Worm (Caenorhabditis elegans) whole organism, L1 larva: ENCODE measurements around the gene Y57G11C.8.

Source experiments
- C16A3.4 ChIP-seq: fragments of 150-350 bp; optimal IDR thresholded peaks from 2 replicates; lab custom pipeline; 2014; ENCODE audit warnings: missing biosample characterization, missing genetic modification characterization
- C34B4.2 ChIP-seq: sonication (generic microtip); optimal IDR thresholded peaks from 2 replicates; lab custom pipeline; 2017; ENCODE audit warnings: mild to moderate bottlenecking, missing genetic modification characterization, missing compliant biosample characterization
- F16B12.6 ChIP-seq: fragments of 150-350 bp; optimal IDR thresholded peaks from 2 replicates; lab custom pipeline; 2014; ENCODE audit warnings: missing biosample characterization, missing genetic modification characterization
- Y116A8C.19 ChIP-seq: sonication (generic microtip); optimal IDR thresholded peaks from 2 replicates; lab custom pipeline; 2016; ENCODE audit warnings: missing compliant biosample characterization, missing genetic modification characterization, borderline replicate concordance
- alr-1 ChIP-seq: fragments of 200-800 bp; sonication (Bioruptor generic); optimal IDR thresholded peaks from 2 replicates; lab custom pipeline; 2018; ENCODE audit warnings: borderline replicate concordance, mild to moderate bottlenecking, missing genetic modification characterization, missing compliant biosample characterization
- aly-2 ChIP-seq: fragments of 150-350 bp; optimal IDR thresholded peaks from 2 replicates; lab custom pipeline; 2014; ENCODE audit warnings: missing biosample characterization, missing genetic modification characterization
- ama-1 ChIP-seq: fragments of 150-350 bp; optimal IDR thresholded peaks from 2 replicates; lab custom pipeline; 2014
- blmp-1 ChIP-seq: fragments of 150-350 bp; optimal IDR thresholded peaks from 2 replicates; lab custom pipeline; 2014; ENCODE audit warnings: missing biosample characterization, missing genetic modification characterization
- ceh-63 ChIP-seq: fragments of 200-800 bp; sonication (Bioruptor generic); optimal IDR thresholded peaks from 2 replicates; lab custom pipeline; 2018; ENCODE audit warnings: mild to moderate bottlenecking, missing genetic modification characterization, missing compliant biosample characterization
- ceh-82 ChIP-seq, 3 experiments: fragments of 150-350 bp in 1 of 3; sonication (generic microtip) in 2 of 3; optimal IDR thresholded peaks; 2 replicates each; lab custom pipeline; 2014 to 2017; ENCODE audit warnings: missing biosample characterization in 3 of 3, missing genetic modification characterization in 3 of 3
- ceh-88 ChIP-seq: fragments of 200-800 bp; sonication (Bioruptor generic); IDR thresholded peaks from 2 replicates; pipeline ENCODE4 v1.3.6; 2022; ENCODE audit warnings: missing genetic modification characterization, missing compliant biosample characterization
- ceh-90 ChIP-seq: sonication (generic microtip); optimal IDR thresholded peaks from 2 replicates; lab custom pipeline; 2016; ENCODE audit warnings: missing genetic modification characterization, missing compliant biosample characterization
- efl-1 ChIP-seq, 4 experiments: fragments of 150-350 bp; optimal IDR thresholded peaks in 3 of 4; peaks in 1 of 4; 1 replicate in 1 of 4; 2 replicates in 3 of 4; lab custom pipeline; 2014; ENCODE audit warnings: missing biosample characterization in 2 of 4, missing genetic modification characterization in 2 of 4, missing genetic modification reagents in 2 of 4
- ets-5 ChIP-seq: fragments of 200-800 bp; sonication (Bioruptor generic); IDR thresholded peaks from 2 replicates; pipeline ENCODE4 v1.3.6; 2022; ENCODE audit warnings: missing genetic modification characterization, missing compliant biosample characterization
- fkh-4 ChIP-seq: sonication (generic microtip); optimal IDR thresholded peaks from 2 replicates; lab custom pipeline; 2016; ENCODE audit warnings: missing compliant biosample characterization, missing genetic modification characterization, borderline replicate concordance
- fkh-8 ChIP-seq: sonication (generic microtip); optimal IDR thresholded peaks from 2 replicates; lab custom pipeline; 2016; ENCODE audit warnings: mild to moderate bottlenecking, missing genetic modification characterization, missing compliant biosample characterization
- fos-1 ChIP-seq: fragments of 150-350 bp; optimal IDR thresholded peaks from 2 replicates; lab custom pipeline; 2014; ENCODE audit warnings: missing biosample characterization, missing genetic modification characterization
- hlh-17 ChIP-seq: fragments of 200-800 bp; sonication (Bioruptor generic); optimal IDR thresholded peaks from 2 replicates; lab custom pipeline; 2018; ENCODE audit warnings: missing genetic modification characterization, mild to moderate bottlenecking, missing compliant biosample characterization, moderate library complexity, borderline replicate concordance
- hpl-2 ChIP-seq: fragments of 150-350 bp; optimal IDR thresholded peaks from 2 replicates; lab custom pipeline; 2014; ENCODE audit warnings: missing biosample characterization, missing genetic modification reagents, missing genetic modification characterization
- jun-1 ChIP-seq: fragments of 150-350 bp; optimal IDR thresholded peaks from 2 replicates; lab custom pipeline; 2014; ENCODE audit warnings: missing biosample characterization, missing genetic modification reagents, missing genetic modification characterization
- lin-13 ChIP-seq: fragments of 150-350 bp; optimal IDR thresholded peaks from 2 replicates; lab custom pipeline; 2014; ENCODE audit warnings: missing biosample characterization, missing genetic modification reagents, missing genetic modification characterization
- lir-3 ChIP-seq: sonication (generic microtip); optimal IDR thresholded peaks from 2 replicates; lab custom pipeline; 2016; ENCODE audit warnings: mild to moderate bottlenecking, missing genetic modification characterization, moderate library complexity, missing compliant biosample characterization; ENCODE audit not compliant: poor library complexity
- lsy-2 ChIP-seq, 2 experiments: fragments of 150-350 bp; optimal IDR thresholded peaks; 2 replicates each; lab custom pipeline; 2014; ENCODE audit warnings: missing biosample characterization in 2 of 2, missing genetic modification characterization in 2 of 2
- mdl-1 ChIP-seq, 2 experiments: fragments of 150-350 bp; optimal IDR thresholded peaks; 2 replicates each; lab custom pipeline; 2014 to 2017; ENCODE audit warnings: missing biosample characterization in 2 of 2, missing genetic modification characterization in 2 of 2, inconsistent platforms in 1 of 2
- nhr-11 ChIP-seq: fragments of 150-350 bp; optimal IDR thresholded peaks from 2 replicates; lab custom pipeline; 2014; ENCODE audit warnings: missing biosample characterization, missing genetic modification characterization
- nhr-71 ChIP-seq: sonication (generic microtip); optimal IDR thresholded peaks from 2 replicates; lab custom pipeline; 2016; ENCODE audit warnings: mild to moderate bottlenecking, missing genetic modification characterization, moderate library complexity, missing compliant biosample characterization
- nhr-85 ChIP-seq: sonication (generic microtip); peaks from one replicate; lab custom pipeline; 2016; ENCODE audit warnings: missing genetic modification characterization, inconsistent platforms, missing compliant biosample characterization
- pax-3 ChIP-seq: fragments of 200-800 bp; sonication (Bioruptor generic); optimal IDR thresholded peaks from 2 replicates; lab custom pipeline; 2018; ENCODE audit warnings: mild to moderate bottlenecking, missing genetic modification characterization, moderate library complexity, missing compliant biosample characterization
- pqm-1 ChIP-seq: sonication (generic microtip); optimal IDR thresholded peaks from 3 replicates; lab custom pipeline; 2017; ENCODE audit warnings: missing biosample characterization, missing genetic modification characterization
- rnt-1 ChIP-seq: sonication (generic microtip); optimal IDR thresholded peaks from 2 replicates; lab custom pipeline; 2016; ENCODE audit warnings: mild to moderate bottlenecking, missing genetic modification characterization, moderate library complexity, missing compliant biosample characterization
- skn-1 ChIP-seq: fragments of 150-350 bp; optimal IDR thresholded peaks from 2 replicates; lab custom pipeline; 2014; ENCODE audit warnings: missing biosample characterization, missing genetic modification characterization
- snpc-4 ChIP-seq: fragments of 150-350 bp; optimal IDR thresholded peaks from 2 replicates; lab custom pipeline; 2014; ENCODE audit warnings: missing biosample characterization, missing genetic modification characterization
- sup-37 ChIP-seq: fragments of 200-800 bp; sonication (Bioruptor generic); optimal IDR thresholded peaks from 2 replicates; lab custom pipeline; 2018; ENCODE audit warnings: mild to moderate bottlenecking, missing genetic modification characterization, missing compliant biosample characterization
- swsn-7 ChIP-seq: sonication (generic microtip); optimal IDR thresholded peaks from 2 replicates; lab custom pipeline; 2016; ENCODE audit warnings: missing genetic modification characterization, missing compliant biosample characterization
- tbx-2 ChIP-seq: sonication (generic microtip); optimal IDR thresholded peaks from 2 replicates; lab custom pipeline; 2016; ENCODE audit warnings: missing genetic modification characterization, missing compliant biosample characterization
- tlp-1 ChIP-seq: fragments of 150-350 bp; optimal IDR thresholded peaks from 2 replicates; lab custom pipeline; 2014; ENCODE audit warnings: missing biosample characterization, missing genetic modification characterization
- unc-30 ChIP-seq: sonication (generic microtip); optimal IDR thresholded peaks from 2 replicates; lab custom pipeline; 2017; ENCODE audit warnings: missing biosample characterization, missing genetic modification characterization
- unc-86 ChIP-seq: sonication (generic microtip); optimal IDR thresholded peaks from 2 replicates; lab custom pipeline; 2016; ENCODE audit warnings: missing genetic modification characterization, missing compliant biosample characterization
- unc-98 ChIP-seq: fragments of 200-800 bp; sonication (Bioruptor generic); IDR thresholded peaks from 2 replicates; pipeline ENCODE4 v1.3.6; 2022; ENCODE audit warnings: missing genetic modification characterization, missing compliant biosample characterization
- vab-15 ChIP-seq: sonication (generic microtip); optimal IDR thresholded peaks from 2 replicates; lab custom pipeline; 2017; ENCODE audit warnings: missing genotype, mild to moderate bottlenecking, missing genetic modification characterization, missing compliant biosample characterization
- xbp-1 ChIP-seq: sonication (generic microtip); optimal IDR thresholded peaks from 2 replicates; lab custom pipeline; 2016; ENCODE audit warnings: missing genetic modification characterization, missing compliant biosample characterization
- ztf-11 ChIP-seq, 2 experiments: sonication (generic microtip); optimal IDR thresholded peaks; 2 replicates each; lab custom pipeline; 2016 to 2017; ENCODE audit warnings: missing genetic modification characterization in 2 of 2, missing biosample characterization in 1 of 2, missing compliant biosample characterization in 1 of 2
- ztf-4 ChIP-seq: fragments of 150-350 bp; optimal IDR thresholded peaks from 2 replicates; lab custom pipeline; 2014; ENCODE audit warnings: missing biosample characterization, missing genetic modification characterization

Gene Y57G11C.8

DNA sequence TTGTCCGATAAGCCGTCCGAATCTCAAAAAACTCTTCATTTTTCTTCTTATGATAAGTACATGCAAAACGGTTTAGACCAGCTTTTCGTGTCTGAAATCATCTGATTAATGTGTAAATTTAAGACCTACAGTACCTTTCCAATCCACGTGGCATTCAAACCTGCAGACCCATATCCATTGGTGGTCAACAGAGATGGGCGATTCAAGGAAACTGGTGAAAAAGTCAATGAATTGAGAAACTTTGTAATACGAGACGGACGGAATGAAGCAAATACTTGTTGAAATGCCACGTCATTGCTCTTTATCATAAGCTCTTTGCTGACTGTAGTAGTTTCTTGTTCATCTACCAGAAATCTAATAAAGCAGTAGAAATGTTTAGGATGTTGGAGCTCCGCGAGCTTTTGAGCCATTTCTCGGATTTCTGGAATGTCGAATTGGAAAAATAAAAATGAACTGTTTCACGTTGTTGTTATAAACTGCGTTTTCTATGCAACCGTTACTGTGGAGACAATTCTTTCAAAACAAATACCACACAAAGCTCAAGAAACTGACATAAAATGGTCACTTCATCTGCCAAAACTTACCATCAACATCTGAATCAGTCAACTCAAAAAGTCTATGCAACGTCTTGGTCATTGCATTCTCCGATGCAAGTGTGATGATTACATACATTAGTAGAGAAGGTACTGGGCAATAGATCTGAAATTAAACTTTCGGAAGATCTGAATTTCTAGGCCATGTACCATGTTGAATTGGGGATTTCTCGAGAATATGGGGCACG, 17.5 kb upstream of the Y57G11C.8 start:
- TF ChIP-seq sup-37 (GFP tag; lab: Kevin White, UChicago), result no peak
- no peak for TF ChIP-seq ztf-11 (tag; optimal IDR thresholded peaks at IDR 0.05; lab: Kevin White, UChicago)
- TF ChIP-seq ets-5, result 0 out of 2 replicates have a peak, but pooled peaks have one; percentile 33
- peak in 1 of 2 experiments; percentile 1 for TF ChIP-seq lsy-2 (tag; optimal IDR thresholded peaks at IDR 0.05; lab: Kevin White, UChicago)
- no peak for TF ChIP-seq alr-1
- TF ChIP-seq efl-1 (optimal IDR thresholded peaks at IDR 0.05; lab: Kevin White, UChicago), result no peak
- TF ChIP-seq efl-1 (GFP tag; optimal IDR thresholded peaks at IDR 0.05 in 1 of 2; lab: Kevin White, UChicago), result peak in 1 of 2 experiments; percentile 18
- TF ChIP-seq F16B12.6 (tag; lab: Kevin White, UChicago), result no peak
- TF ChIP-seq unc-98 (GFP tag; lab: Robert Waterston, UW), result no peak
- TF ChIP-seq fkh-8, result no peak
- TF ChIP-seq ceh-88 (GFP tag; lab: Robert Waterston, UW), result peak; percentile 16; the same call in 1 of the 2 replicates
- TF ChIP-seq rnt-1, result peak; percentile 17
- no peak for TF ChIP-seq unc-86 (tag; lab: Kevin White, UChicago)
- peak; percentile 79 for TF ChIP-seq ama-1 (lab: Kevin White, UChicago)
- no peak for TF ChIP-seq hpl-2 (GFP tag; lab: Kevin White, UChicago)
- no peak for TF ChIP-seq aly-2
- no peak for TF ChIP-seq tlp-1
- peak; percentile 45 for TF ChIP-seq nhr-71 (tag; lab: Kevin White, UChicago)
- peak; percentile 46 for TF ChIP-seq vab-15 (tag; lab: Kevin White, UChicago)
- TF ChIP-seq ztf-4 (tag; lab: Kevin White, UChicago), result peak; percentile 38

ce11 chrIV:14764719-14765173, 16.9 kb upstream of the Y57G11C.8 start:
- no peak for TF ChIP-seq nhr-11 (tag; lab: Kevin White, UChicago)
- TF ChIP-seq hlh-17 (GFP tag; lab: Kevin White, UChicago), result no peak
- no peak for TF ChIP-seq swsn-7
- no peak for TF ChIP-seq ceh-82 (tag; optimal IDR thresholded peaks at IDR 0.05; lab: Kevin White, UChicago)

ce11 chrIV:14765336-14765735, 16.3 kb upstream of the Y57G11C.8 start, which contains the start of gene Y57G11C.5:
Y57G11C.5 (minus strand) TSS chrIV:14765436.
- TF ChIP-seq F16B12.6 (tag; lab: Kevin White, UChicago), result no peak
- TF ChIP-seq pqm-1 (tag; lab: Kevin White, UChicago), result no peak
- TF ChIP-seq ceh-63 (GFP tag; lab: Kevin White, UChicago), result no peak
- TF ChIP-seq sup-37 (GFP tag; lab: Kevin White, UChicago), result no peak
- no peak for TF ChIP-seq lir-3 (tag; lab: Kevin White, UChicago)
- no peak for TF ChIP-seq lin-13
- TF ChIP-seq skn-1, result no peak
- no peak for TF ChIP-seq unc-30 (tag; lab: Kevin White, UChicago)
- no peak for TF ChIP-seq ztf-11 (tag; optimal IDR thresholded peaks at IDR 0.05; lab: Kevin White, UChicago)
- no peak for TF ChIP-seq blmp-1
- no peak for TF ChIP-seq efl-1 (optimal IDR thresholded peaks at IDR 0.05; lab: Kevin White, UChicago)
- TF ChIP-seq efl-1 (GFP tag; optimal IDR thresholded peaks at IDR 0.05 in 1 of 2; lab: Kevin White, UChicago), result no peak
- TF ChIP-seq ceh-90, result no peak
- TF ChIP-seq fkh-4 (tag; lab: Kevin White, UChicago), result no peak
- no peak for TF ChIP-seq C34B4.2 (tag; lab: Kevin White, UChicago)
- TF ChIP-seq mdl-1 (tag; optimal IDR thresholded peaks at IDR 0.05; lab: Kevin White, UChicago), result no peak

ce11 chrIV:14766382-14766781, 15.3 kb upstream of the Y57G11C.8 start, which contains the start of gene vti-1:
vti-1 (minus strand) TSS chrIV:14766665.
- no peak for TF ChIP-seq fos-1 (tag; lab: Kevin White, UChicago)
- no peak for TF ChIP-seq ztf-11 (tag; optimal IDR thresholded peaks at IDR 0.05; lab: Kevin White, UChicago)
- no peak for TF ChIP-seq unc-86 (tag; lab: Kevin White, UChicago)
- TF ChIP-seq jun-1 (tag; lab: Kevin White, UChicago), result no peak
- no peak for TF ChIP-seq xbp-1 (tag; lab: Kevin White, UChicago)
- no peak for TF ChIP-seq ceh-88 (GFP tag; lab: Robert Waterston, UW)
- no peak for TF ChIP-seq snpc-4 (tag; lab: Kevin White, UChicago)
- no peak for TF ChIP-seq Y116A8C.19 (tag; lab: Kevin White, UChicago)
- no peak for TF ChIP-seq skn-1
- no peak for TF ChIP-seq C16A3.4 (tag; lab: Kevin White, UChicago)
- TF ChIP-seq nhr-85 (tag; lab: Kevin White, UChicago), result no peak
- TF ChIP-seq pax-3 (tag; lab: Kevin White, UChicago), result no peak
- TF ChIP-seq F16B12.6 (tag; lab: Kevin White, UChicago), result no peak
- TF ChIP-seq efl-1 (optimal IDR thresholded peaks at IDR 0.05; lab: Kevin White, UChicago), result no peak
- no peak for TF ChIP-seq efl-1 (GFP tag; optimal IDR thresholded peaks at IDR 0.05 in 1 of 2; lab: Kevin White, UChicago)
- TF ChIP-seq ets-5, result no peak
- TF ChIP-seq tbx-2, result no peak
